Fruit fly (Drosophila melanogaster): ENCODE results near the gene CAH16.

DNA sequence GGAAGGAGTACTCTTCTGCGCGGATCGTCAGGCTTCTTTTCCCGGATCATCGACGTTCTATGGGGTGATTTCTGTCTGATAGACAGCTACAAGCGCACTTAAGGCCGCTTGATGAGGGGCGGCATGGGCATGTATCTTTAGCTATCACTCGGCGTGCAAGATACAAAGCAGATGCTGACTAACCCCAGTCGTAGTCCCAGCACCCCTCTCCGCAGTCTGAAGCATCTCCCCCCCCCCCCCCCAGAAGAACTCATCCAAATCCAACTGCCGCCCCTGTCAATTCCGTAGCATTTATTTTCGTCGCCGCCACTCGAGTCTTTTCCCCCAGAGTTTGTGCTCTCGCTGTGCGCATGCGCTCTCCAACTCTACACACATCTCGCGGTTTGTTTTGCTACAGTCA, 50.3 kb downstream of the CAH16 start:
- no peak for TF ChIP-seq CG8478 (optimal IDR thresholded peaks at IDR 0.05)
- TF ChIP-seq usp (GFP tag; optimal IDR thresholded peaks at IDR 0.05) = no peak
- TF ChIP-seq pan (optimal IDR thresholded peaks at IDR 0.05) = no peak
